Worm (Caenorhabditis elegans): ENCODE data around the gene F17A2.13.

F17A2.13 gene

ce11 chrX:12326424-12326823, 5.0 kb downstream of the F17A2.13 start, which contains the start of gene srd-41:
TSS of gene srd-41 (plus strand) at chrX:12326724.
- TF ChIP-seq F10E7.11 (tag; optimal IDR thresholded peaks at IDR 0.05) (no peak), Y56A3A.18 (GFP tag; IDR thresholded peaks at IDR 0.05) (no peak), Y53F4B.3 (GFP tag; IDR thresholded peaks at IDR 0.05) (no peak), madf-8 (GFP tag; conservative IDR thresholded peaks at IDR 0.05) (no peak), ceh-79 (tag; optimal IDR thresholded peaks at IDR 0.05) (no peak), ceh-91 (GFP tag; IDR thresholded peaks at IDR 0.05) (no peak)

ce11 chrX:12328676-12329075, 7.2 kb downstream of the F17A2.13 start, which contains the start of gene srd-45:
TSS of gene srd-45 (plus strand) at chrX:12328976.
- TF ChIP-seq aptf-3 (GFP tag; IDR thresholded peaks at IDR 0.05) = no peak
- TF ChIP-seq snpc-4 (GFP tag; optimal IDR thresholded peaks at IDR 0.05) = no peak
- TF ChIP-seq snpc-4 (tag; optimal IDR thresholded peaks at IDR 0.05) = no peak
- TF ChIP-seq nhr-179 (tag; optimal IDR thresholded peaks at IDR 0.05) = no peak
- TF ChIP-seq ama-1 (optimal IDR thresholded peaks at IDR 0.05) = no peak
- no peak for TF ChIP-seq ama-1 (GFP tag; optimal IDR thresholded peaks at IDR 0.05)
- TF ChIP-seq efl-1 (GFP tag; optimal IDR thresholded peaks at IDR 0.05) = no peak
- no peak for TF ChIP-seq lsl-1 (GFP tag; optimal IDR thresholded peaks at IDR 0.05)

ce11 chrX:12331795-12332194, 10.3 kb downstream of the F17A2.13 start, which contains the start of gene srd-46:
TSS of gene srd-46 (plus strand) at chrX:12332095.
- TF ChIP-seq D2030.7 (GFP tag; IDR thresholded peaks at IDR 0.05) (no peak), ztf-3 (GFP tag; optimal IDR thresholded peaks at IDR 0.05) (no peak), him-1 (tag; optimal IDR thresholded peaks at IDR 0.05) (no peak), nhr-80 (tag; optimal IDR thresholded peaks at IDR 0.05) (no peak), Y67H2A.10 (GFP tag; conservative IDR thresholded peaks at IDR 0.05) (no peak), somi-1 (GFP tag; optimal IDR thresholded peaks at IDR 0.05) (no peak), aptf-3 (GFP tag; IDR thresholded peaks at IDR 0.05) (no peak), Y53G8AR.9 (GFP tag; conservative IDR thresholded peaks at IDR 0.05) (no peak), F10E7.11 (tag; optimal IDR thresholded peaks at IDR 0.05) (no peak), hmg-20 (GFP tag; IDR thresholded peaks at IDR 0.05) (no peak), F49E8.2 (tag; optimal IDR thresholded peaks at IDR 0.05; ENCODE audit: insufficient read depth) (no peak), dpff-1 (tag; optimal IDR thresholded peaks at IDR 0.05) (no peak), F55B11.4 (tag; optimal IDR thresholded peaks at IDR 0.05; ENCODE audit: borderline replicate concordance, insufficient read depth) (no peak), K12H6.12 (tag; optimal IDR thresholded peaks at IDR 0.05) (no peak), ama-1 (optimal IDR thresholded peaks at IDR 0.05) (no peak), ama-1 (GFP tag; optimal IDR thresholded peaks at IDR 0.05) (no peak), tbp1 (GFP tag; optimal IDR thresholded peaks at IDR 0.05) (no peak)

ce11 chrX:12333479-12333878, 12.0 kb downstream of the F17A2.13 start, which contains the start of gene srd-47:
TSS of gene srd-47 (plus strand) at chrX:12333642.
- TF ChIP-seq hlh-26 (GFP tag; conservative IDR thresholded peaks at IDR 0.05) (no peak), pha-4 (tag; optimal IDR thresholded peaks at IDR 0.05) (no peak), snpc-4 (GFP tag; optimal IDR thresholded peaks at IDR 0.05) (no peak), snpc-4 (tag; optimal IDR thresholded peaks at IDR 0.05) (no peak), F57A8.1 (GFP tag; optimal IDR thresholded peaks at IDR 0.05) (no peak), F49E8.2 (tag; optimal IDR thresholded peaks at IDR 0.05; ENCODE audit: insufficient read depth) (no peak), mcd-1 (GFP tag; IDR thresholded peaks at IDR 0.05) (no peak), rcor-1 (GFP tag; IDR thresholded peaks at IDR 0.05) (no peak), hsf-1 (GFP tag; IDR thresholded peaks at IDR 0.05) (no peak), ZK185.1 (tag; optimal IDR thresholded peaks at IDR 0.05; ENCODE audit: poor library complexity, severe bottlenecking) (no peak), die-1 (tag; optimal IDR thresholded peaks at IDR 0.05) (no peak), nfyb-1 (GFP tag; IDR thresholded peaks at IDR 0.05) (no peak), unc-62 (GFP tag; optimal IDR thresholded peaks at IDR 0.05) (no peak), ama-1 (optimal IDR thresholded peaks at IDR 0.05) (no peak), ama-1 (GFP tag; optimal IDR thresholded peaks at IDR 0.05) (no peak), dpl-1 (GFP tag; optimal IDR thresholded peaks at IDR 0.05) (no peak), F57C9.4 (tag; optimal IDR thresholded peaks at IDR 0.05) (no peak)
